Fruit fly (Drosophila melanogaster) whole organism, wandering third instar larva: ENCODE data around the gene CG15317.

ENCODE experiments used
- Dfd ChIP-seq: fragments of >200 bp; optimal IDR thresholded peaks from 2 replicates; lab custom pipeline; 2017; ENCODE audit warnings: missing biosample characterization, missing genetic modification characterization
- Rel ChIP-seq, 2 experiments: fragments of 200-800 bp; sonication (Bioruptor generic) in 1 of 2; optimal IDR thresholded peaks; 2 replicates in 1 of 2; 3 replicates in 1 of 2; lab custom pipeline; 2016 to 2019; ENCODE audit warnings: mild to moderate bottlenecking in 2 of 2, missing biosample characterization in 2 of 2, missing genetic modification characterization in 2 of 2, moderate library complexity in 1 of 2
- Vsx2 ChIP-seq: fragments of 200-300, 225-300 bp; sonication (Bioruptor generic); optimal IDR thresholded peaks from 2 replicates; lab custom pipeline; 2018; ENCODE audit warnings: missing biosample characterization, missing genetic modification characterization; ENCODE audit not compliant: partially characterized antibody
- dl ChIP-seq, 2 experiments: fragments of 175-275, 200-275 bp in 1 of 2; fragments of 200-275 bp in 1 of 2; sonication (Bioruptor generic); optimal IDR thresholded peaks; lab custom pipeline; 2018; ENCODE audit warnings: mild to moderate bottlenecking in 2 of 2, missing biosample characterization in 2 of 2, missing genetic modification characterization in 2 of 2, moderate library complexity in 2 of 2; ENCODE audit not compliant: partially characterized antibody in 2 of 2, insufficient read depth in 1 of 2
- h ChIP-seq: fragments of 200-800 bp; sonication (Bioruptor generic); optimal IDR thresholded peaks from 3 replicates; lab custom pipeline; 2016; ENCODE audit warnings: missing biosample characterization, mild to moderate bottlenecking, missing genetic modification characterization
- jim ChIP-seq: fragments of 175-275, 200-325 bp; sonication (Bioruptor generic); optimal IDR thresholded peaks from 2 replicates; lab custom pipeline; 2016; ENCODE audit warnings: missing biosample characterization, mild to moderate bottlenecking, missing genetic modification characterization
- psq ChIP-seq: fragments of 200-800 bp; sonication (Bioruptor generic); optimal IDR thresholded peaks from 3 replicates; lab custom pipeline; 2017; ENCODE audit warnings: missing biosample characterization, mild to moderate bottlenecking, missing genetic modification characterization, moderate library complexity
- tai ChIP-seq: sonication (Bioruptor generic); optimal IDR thresholded peaks from 2 replicates; lab custom pipeline; 2016; ENCODE audit warnings: missing biosample characterization, missing genetic modification characterization

dm6 chrX:9581869-9582268 lies 25.5 kb upstream of the CG15317 start:
- TF ChIP-seq psq (GFP tag; lab: Kevin White, UChicago) (peak; percentile 3), h (GFP tag; lab: Kevin White, UChicago) (no peak), Vsx2 (GFP tag; lab: Kevin White, UChicago) (no peak), Rel (GFP tag; optimal IDR thresholded peaks at IDR 0.05; lab: Kevin White, UChicago) (no peak), Rel (tag; optimal IDR thresholded peaks at IDR 0.05; lab: Kevin White, UChicago) (peak; percentile 27), dl (GFP tag; optimal IDR thresholded peaks at IDR 0.05; lab: Kevin White, UChicago; ENCODE audit: insufficient read depth in 1 of 2, partially characterized antibody in 2 of 2) (no peak), jim (GFP tag; lab: Kevin White, UChicago) (no peak), Dfd (no peak), tai (GFP tag; lab: Kevin White, UChicago) (no peak)
